Worm (Caenorhabditis elegans) whole organism, L2 larva: ENCODE data around the gene C04F6.9.

ENCODE experiments used
- F13H6.1 ChIP-seq: sonication (generic microtip); optimal IDR thresholded peaks from 2 replicates; lab custom pipeline; 2016; ENCODE audit warnings: missing genetic modification characterization, missing compliant biosample characterization
- ZK546.5 ChIP-seq: sonication (generic microtip); optimal IDR thresholded peaks from 2 replicates; lab custom pipeline; 2017; ENCODE audit warnings: missing biosample characterization, missing genetic modification characterization
- alr-1 ChIP-seq: fragments of 150-350 bp; optimal IDR thresholded peaks from 2 replicates; lab custom pipeline; 2014; ENCODE audit warnings: missing biosample characterization, missing genetic modification characterization
- aly-2 ChIP-seq: fragments of 150-350 bp; optimal IDR thresholded peaks from 2 replicates; lab custom pipeline; 2014; ENCODE audit warnings: missing biosample characterization, missing genetic modification characterization
- ama-1 ChIP-seq: fragments of 150-350 bp; optimal IDR thresholded peaks from 2 replicates; lab custom pipeline; 2018; ENCODE audit warnings: inconsistent platforms
- ceh-16 ChIP-seq: fragments of 150-350 bp; optimal IDR thresholded peaks from 2 replicates; lab custom pipeline; 2014; ENCODE audit warnings: missing biosample characterization, missing genetic modification characterization
- elt-1 ChIP-seq: fragments of 150-350 bp; optimal IDR thresholded peaks from 2 replicates; lab custom pipeline; 2014; ENCODE audit warnings: missing biosample characterization, missing genetic modification characterization
- fos-1 ChIP-seq: fragments of 150-350 bp; optimal IDR thresholded peaks from 2 replicates; lab custom pipeline; 2014; ENCODE audit warnings: missing biosample characterization, missing genetic modification characterization
- lin-11 ChIP-seq: fragments of 150-350 bp; sonication (generic microtip); optimal IDR thresholded peaks from 2 replicates; lab custom pipeline; 2014; ENCODE audit warnings: missing biosample characterization, missing genetic modification characterization, inconsistent platforms, mixed read lengths
- lin-13 ChIP-seq: fragments of 150-350 bp; optimal IDR thresholded peaks from 2 replicates; lab custom pipeline; 2014; ENCODE audit warnings: missing biosample characterization, missing genetic modification reagents, missing genetic modification characterization
- lin-39 ChIP-seq: fragments of 150-350 bp; optimal IDR thresholded peaks from 2 replicates; lab custom pipeline; 2014; ENCODE audit warnings: missing biosample characterization, missing genetic modification reagents, missing genetic modification characterization
- lsy-2 ChIP-seq, 2 experiments: fragments of 150-350 bp in 1 of 2; sonication (generic microtip) in 1 of 2; optimal IDR thresholded peaks; 2 replicates each; lab custom pipeline; 2014 to 2017; ENCODE audit warnings: missing biosample characterization in 2 of 2, missing genetic modification characterization in 2 of 2
- mab-5 ChIP-seq: fragments of 150-350 bp; optimal IDR thresholded peaks from 2 replicates; lab custom pipeline; 2014; ENCODE audit warnings: missing biosample characterization, missing genetic modification characterization
- mbf-1 ChIP-seq: sonication (generic microtip); optimal IDR thresholded peaks from 2 replicates; lab custom pipeline; 2017; ENCODE audit warnings: missing biosample characterization, missing genetic modification characterization
- mdl-1 ChIP-seq, 2 experiments: fragments of 150-350 bp in 1 of 2; sonication (generic microtip) in 1 of 2; optimal IDR thresholded peaks; 2 replicates each; lab custom pipeline; 2017; ENCODE audit warnings: missing biosample characterization in 2 of 2, missing genetic modification characterization in 2 of 2
- nhr-12 ChIP-seq: fragments of 150-350 bp; optimal IDR thresholded peaks from 2 replicates; lab custom pipeline; 2014; ENCODE audit warnings: missing biosample characterization, missing genetic modification characterization
- nhr-129 ChIP-seq: fragments of 150-350 bp; optimal IDR thresholded peaks from 2 replicates; lab custom pipeline; 2014; ENCODE audit warnings: missing biosample characterization, missing genetic modification characterization
- nhr-21 ChIP-seq: fragments of 150-350 bp; optimal IDR thresholded peaks from 2 replicates; lab custom pipeline; 2014; ENCODE audit warnings: missing biosample characterization, missing genetic modification characterization
- nhr-23 ChIP-seq: fragments of 150-350 bp; optimal IDR thresholded peaks from 2 replicates; lab custom pipeline; 2014; ENCODE audit warnings: missing biosample characterization, missing genetic modification reagents, missing genetic modification characterization
- nhr-25 ChIP-seq: fragments of 150-350 bp; sonication (generic microtip); optimal IDR thresholded peaks from 3 replicates; lab custom pipeline; 2014; ENCODE audit warnings: missing biosample characterization, missing genetic modification characterization
- peb-1 ChIP-seq: fragments of 150-350 bp; optimal IDR thresholded peaks from 2 replicates; lab custom pipeline; 2014; ENCODE audit warnings: missing biosample characterization, missing genetic modification characterization
- skn-1 ChIP-seq: sonication (generic microtip); optimal IDR thresholded peaks from 2 replicates; lab custom pipeline; 2017; ENCODE audit warnings: missing biosample characterization, missing genetic modification characterization
- sma-3 ChIP-seq: sonication (generic microtip); optimal IDR thresholded peaks from 2 replicates; lab custom pipeline; 2016; ENCODE audit warnings: missing genetic modification reagents, missing genetic modification characterization, missing compliant biosample characterization
- snpc-4 ChIP-seq: fragments of 150-350 bp; optimal IDR thresholded peaks from 2 replicates; lab custom pipeline; 2014; ENCODE audit warnings: missing biosample characterization, missing genetic modification characterization
- unc-39 ChIP-seq: fragments of 150-350 bp; optimal IDR thresholded peaks from 2 replicates; lab custom pipeline; 2014; ENCODE audit warnings: missing biosample characterization, missing genetic modification characterization
- unc-55 ChIP-seq: fragments of 150-350 bp; sonication (generic microtip); optimal IDR thresholded peaks from 3 replicates; lab custom pipeline; 2014; ENCODE audit warnings: missing biosample characterization, missing genetic modification reagents, missing genetic modification characterization
- unc-62 ChIP-seq: fragments of 150-350 bp; optimal IDR thresholded peaks from 2 replicates; lab custom pipeline; 2014; ENCODE audit warnings: missing biosample characterization, missing genetic modification reagents, missing genetic modification characterization
- zag-1 ChIP-seq: fragments of 150-350 bp; optimal IDR thresholded peaks from 2 replicates; lab custom pipeline; 2014; ENCODE audit warnings: missing biosample characterization, missing genetic modification characterization
- ztf-1 ChIP-seq: fragments of 200-800 bp; sonication (Bioruptor generic); conservative IDR thresholded peaks from 2 replicates; pipeline ENCODE4 v1.3.6; 2022; ENCODE audit warnings: missing genetic modification characterization, missing compliant biosample characterization
- ztf-4 ChIP-seq: fragments of 150-350 bp; optimal IDR thresholded peaks from 2 replicates; lab custom pipeline; 2014; ENCODE audit warnings: missing biosample characterization, missing genetic modification characterization

The C04F6.9 gene

ce11 chrX:3403195-3403594 is 1.4 kb downstream of the C04F6.9 start, which contains the start of gene vit-5:
vit-5 (plus strand) TSS chrX:3403471.
- TF ChIP-seq fos-1 (tag; lab: Kevin White, UChicago) (no peak), nhr-21 (tag; lab: Kevin White, UChicago) (no peak), elt-1 (tag; lab: Kevin White, UChicago) (no peak), mab-5 (no peak), unc-62 (GFP tag; lab: Kevin White, UChicago) (no peak), ceh-16 (tag; lab: Kevin White, UChicago) (no peak), mbf-1 (tag; lab: Kevin White, UChicago) (no peak)

- TF ChIP-seq aly-2 = no peak
- no peak for TF ChIP-seq zag-1 (tag; lab: Kevin White, UChicago)
- TF ChIP-seq nhr-129 (tag; lab: Kevin White, UChicago) = no peak
- no peak for TF ChIP-seq peb-1 (tag; lab: Kevin White, UChicago)
- TF ChIP-seq unc-55 (GFP tag; lab: Kevin White, UChicago) = no peak
- no peak for TF ChIP-seq skn-1 (tag; lab: Kevin White, UChicago)
- no peak for TF ChIP-seq lsy-2 (tag; optimal IDR thresholded peaks at IDR 0.05; lab: Kevin White, UChicago)
These were observed 7.0 kb downstream of the C04F6.9 start for ce11 chrX:3408717-3409303.

DNA sequence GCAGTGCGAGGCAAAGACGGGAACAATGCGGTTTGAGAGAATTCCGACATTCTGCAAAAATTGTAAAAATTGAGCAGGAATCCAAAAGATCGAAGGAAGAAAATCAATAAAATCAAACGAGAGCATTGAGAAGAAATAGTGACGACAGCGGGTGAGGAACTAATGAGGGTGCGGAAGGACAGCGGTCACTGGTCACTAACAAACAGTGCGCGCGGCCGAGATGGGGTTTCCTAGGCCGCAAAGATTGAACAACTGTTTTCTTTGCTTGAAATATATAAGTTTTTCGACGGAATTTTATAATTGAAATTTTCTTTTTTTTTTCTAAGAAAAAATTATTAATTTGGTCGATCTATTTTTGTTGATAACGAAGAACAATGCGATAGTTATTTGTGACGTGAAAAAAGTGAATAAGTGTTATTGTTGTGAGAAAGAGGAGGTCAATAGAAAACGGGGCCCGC is 9.8 kb downstream of the C04F6.9 start, which contains the start of gene unc-78:
Gene unc-78 (minus strand): TSS at position 51 of the 458 bp plus-strand sequence.
- TF ChIP-seq fos-1 (tag; lab: Kevin White, UChicago) (peak; percentile 33), mbf-1 (tag; lab: Kevin White, UChicago) (no peak), F13H6.1 (peak; percentile 29), unc-62 (GFP tag; lab: Kevin White, UChicago) (no peak), mdl-1 (tag; optimal IDR thresholded peaks at IDR 0.05; lab: Kevin White, UChicago) (no peak), lin-39 (tag; lab: Kevin White, UChicago) (no peak)
- TF ChIP-seq, all 48 proteins: peak for 2

DNA sequence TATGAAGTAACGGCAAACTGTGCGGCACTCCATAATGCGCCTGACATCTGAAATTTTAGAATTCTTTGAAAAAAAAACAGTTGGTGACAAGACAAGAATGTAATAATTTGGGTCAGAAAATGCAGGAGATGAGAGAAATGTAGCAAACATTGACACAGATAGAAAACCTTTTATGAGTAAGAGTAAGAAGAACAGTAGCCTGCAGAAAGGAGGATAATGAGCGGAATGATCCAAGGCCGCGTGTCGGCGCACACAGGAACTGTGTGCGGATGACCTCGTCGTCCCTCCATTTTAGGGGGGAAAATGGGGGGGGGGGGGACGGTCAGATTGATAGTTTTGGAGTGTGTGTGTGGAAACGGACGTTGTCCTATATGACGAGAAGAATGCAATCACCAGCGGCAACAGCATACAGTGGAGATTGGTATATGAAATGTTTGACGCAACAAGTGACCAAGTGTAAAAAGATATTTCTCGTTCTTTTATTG is 12.9 kb downstream of the C04F6.9 start, which contains the start of gene dhs-27:
Gene dhs-27 (minus strand): TSS at position 51 of the 485 bp plus-strand sequence.
- TF ChIP-seq nhr-25 (peak; percentile 37), fos-1 (tag; lab: Kevin White, UChicago) (no peak), mdl-1 (tag; optimal IDR thresholded peaks at IDR 0.05; lab: Kevin White, UChicago) (no peak), ztf-4 (tag; lab: Kevin White, UChicago) (no peak), nhr-23 (no peak)

DNA sequence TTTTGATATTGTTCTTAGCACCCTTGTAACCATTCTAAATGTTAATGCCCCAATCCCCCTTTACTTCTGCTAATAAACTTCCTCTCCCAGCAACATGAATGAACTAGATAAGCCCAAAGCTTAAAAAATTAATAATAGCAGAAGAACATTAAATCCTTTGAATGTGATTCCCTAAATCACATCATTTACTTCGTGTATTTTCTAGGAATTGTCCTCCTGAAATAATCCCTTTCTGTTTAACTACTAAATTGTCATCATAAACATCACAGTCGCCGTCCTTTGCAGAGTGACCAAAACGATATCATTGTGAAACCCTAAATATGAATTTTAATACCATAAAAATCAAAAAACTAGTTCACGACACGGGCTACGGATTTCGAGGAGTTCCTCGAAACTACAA is 14.3 kb downstream of the C04F6.9 start:
- TF ChIP-seq peb-1 (tag; lab: Kevin White, UChicago) (no peak), zag-1 (tag; lab: Kevin White, UChicago) (no peak), ceh-16 (tag; lab: Kevin White, UChicago) (no peak), ama-1 (no peak), snpc-4 (tag; lab: Kevin White, UChicago) (no peak), nhr-12 (no peak), alr-1 (tag; lab: Kevin White, UChicago) (no peak), lin-13 (no peak), sma-3 (GFP tag; lab: Kevin White, UChicago) (no peak), unc-39 (no peak), nhr-23 (no peak), lin-11 (tag; lab: Kevin White, UChicago) (no peak), mdl-1 (tag; optimal IDR thresholded peaks at IDR 0.05; lab: Kevin White, UChicago) (no peak), ZK546.5 (tag; lab: Kevin White, UChicago) (no peak)
- TF ChIP-seq, all 48 proteins: peak for 0

- TF ChIP-seq ztf-4 (tag; lab: Kevin White, UChicago) = no peak
- no peak for TF ChIP-seq ztf-1
- TF ChIP-seq nhr-23 = no peak
- no peak for TF ChIP-seq mdl-1 (tag; optimal IDR thresholded peaks at IDR 0.05; lab: Kevin White, UChicago)
These were observed 17.3 kb downstream of the C04F6.9 start, which contains the start of gene C04F6.7 for ce11 chrX:3419084-3419483. C04F6.7 (minus strand) TSS chrX:3419184.
